Worm (Caenorhabditis elegans): ENCODE data around the gene mans-2.

mans-2 gene

ce11 chrV:11986078-11986869 is 990 bp upstream of the mans-2 start:
- TF ChIP-seq unc-42 (tag; optimal IDR thresholded peaks at IDR 0.05) = peak; percentile 96
- TF ChIP-seq mec-3 (tag; optimal IDR thresholded peaks at IDR 0.05; ENCODE audit: borderline replicate concordance) = no peak
- no peak for TF ChIP-seq npax-4 (tag; optimal IDR thresholded peaks at IDR 0.05)
- TF ChIP-seq F13H6.1 (tag; optimal IDR thresholded peaks at IDR 0.05) = no peak
- TF ChIP-seq sox-4 (tag; optimal IDR thresholded peaks at IDR 0.05) = no peak
- TF ChIP-seq odd-2 (tag; optimal IDR thresholded peaks at IDR 0.05) = no peak

ce11 chrV:11982309-11982708 is 3.0 kb downstream of the mans-2 start, which contains the start of gene rpt-1:
Gene rpt-1 (minus strand): TSS chrV:11982397.
- no peak for TF ChIP-seq ceh-22 (tag; optimal IDR thresholded peaks at IDR 0.05)
- no peak for TF ChIP-seq sdc-2 (tag; optimal IDR thresholded peaks at IDR 0.05)
- TF ChIP-seq ceh-6 (GFP tag; optimal IDR thresholded peaks at IDR 0.05) = no peak
- TF ChIP-seq ama-1 (optimal IDR thresholded peaks at IDR 0.05) = peak; percentile 18
- peak; percentile 42 for TF ChIP-seq ceh-31 (tag; optimal IDR thresholded peaks at IDR 0.05)
- TF ChIP-seq elt-2 (tag; optimal IDR thresholded peaks at IDR 0.05) = peak; percentile 41
- no peak for TF ChIP-seq hlh-8 (tag; optimal IDR thresholded peaks at IDR 0.05)
- no peak for TF ChIP-seq rnt-1 (tag; optimal IDR thresholded peaks at IDR 0.05)
- TF ChIP-seq nfya-1 (tag; optimal IDR thresholded peaks at IDR 0.05) = peak; percentile 48
- no peak for TF ChIP-seq K09A11.1 (tag; optimal IDR thresholded peaks at IDR 0.05; ENCODE audit: insufficient read depth)
- TF ChIP-seq ceh-34 (tag; optimal IDR thresholded peaks at IDR 0.05) = peak; percentile 41

- TF ChIP-seq nhr-11 (tag; optimal IDR thresholded peaks at IDR 0.05) (no peak), odd-2 (tag; optimal IDR thresholded peaks at IDR 0.05) (no peak), C38D4.7 (GFP tag; optimal IDR thresholded peaks at IDR 0.05) (peak; percentile 31), K09A11.1 (tag; optimal IDR thresholded peaks at IDR 0.05; ENCODE audit: insufficient read depth) (peak; percentile 10), lin-11 (tag; optimal IDR thresholded peaks at IDR 0.05) (no peak), unc-3 (GFP tag; conservative IDR thresholded peaks at IDR 0.05) (no peak), unc-3 (tag; optimal IDR thresholded peaks at IDR 0.05) (peak; percentile 11), fax-1 (tag; optimal IDR thresholded peaks at IDR 0.05) (peak; percentile 2), hlh-30 (tag; optimal IDR thresholded peaks at IDR 0.05; ENCODE audit: insufficient read depth) (peak; percentile 73), elt-4 (tag; optimal IDR thresholded peaks at IDR 0.05) (no peak), dve-1 (tag; optimal IDR thresholded peaks at IDR 0.05) (peak; percentile 67), nfya-1 (tag; optimal IDR thresholded peaks at IDR 0.05) (peak; percentile 89), npax-4 (tag; optimal IDR thresholded peaks at IDR 0.05) (no peak), Y22D7AL.16 (tag; optimal IDR thresholded peaks at IDR 0.05) (no peak), ztf-16 (tag; optimal IDR thresholded peaks at IDR 0.05) (peak; percentile 15), ceh-2 (tag; optimal IDR thresholded peaks at IDR 0.05) (no peak), ceh-34 (tag; optimal IDR thresholded peaks at IDR 0.05) (peak; percentile 63), elt-2 (tag; optimal IDR thresholded peaks at IDR 0.05) (peak; percentile 58), rnt-1 (tag; optimal IDR thresholded peaks at IDR 0.05) (peak; percentile 69), unc-42 (tag; optimal IDR thresholded peaks at IDR 0.05) (peak; percentile 70), ceh-31 (tag; optimal IDR thresholded peaks at IDR 0.05) (peak; percentile 51), hlh-8 (tag; optimal IDR thresholded peaks at IDR 0.05) (no peak), F13H6.1 (tag; optimal IDR thresholded peaks at IDR 0.05) (no peak), sox-2 (GFP tag; IDR thresholded peaks at IDR 0.05) (peak; percentile 85), ceh-30 (tag; optimal IDR thresholded peaks at IDR 0.05) (no peak), tbx-2 (tag; optimal IDR thresholded peaks at IDR 0.05) (peak; percentile 66), ama-1 (optimal IDR thresholded peaks at IDR 0.05) (peak; percentile 93), ceh-24 (tag; optimal IDR thresholded peaks at IDR 0.05) (no peak), ceh-14 (tag; optimal IDR thresholded peaks at IDR 0.05) (peak; percentile 1), pha-4 (tag; optimal IDR thresholded peaks at IDR 0.05) (no peak), ceh-18 (tag; optimal IDR thresholded peaks at IDR 0.05) (peak; percentile 84), C08G9.2 (tag; optimal IDR thresholded peaks at IDR 0.05) (no peak), sox-4 (tag; optimal IDR thresholded peaks at IDR 0.05) (no peak), pros-1 (tag; optimal IDR thresholded peaks at IDR 0.05) (no peak), ref-2 (tag; optimal IDR thresholded peaks at IDR 0.05) (peak; percentile 58)
Measured at ce11 chrV:11979673-11980561, 5.4 kb downstream of the mans-2 start, which contains the start of gene snr-4. Gene snr-4 (minus strand): TSS chrV:11979723.

Data from whole organism, late embryonic.